Worm (Caenorhabditis elegans) whole organism, L3 larva: ENCODE results near the gene srx-60.

Experiments
- R02D3.7 ChIP-seq: fragments of 150-350 bp; optimal IDR thresholded peaks from 2 replicates; lab custom pipeline; 2014; ENCODE audit warnings: missing biosample characterization, missing genetic modification characterization
- ZK546.5 ChIP-seq: sonication (generic microtip); optimal IDR thresholded peaks from 2 replicates; lab custom pipeline; 2017; ENCODE audit warnings: missing biosample characterization, missing genetic modification characterization
- aly-2 ChIP-seq: fragments of 150-350 bp; optimal IDR thresholded peaks from 2 replicates; lab custom pipeline; 2014; ENCODE audit warnings: missing biosample characterization, missing genetic modification characterization
- ama-1 ChIP-seq: fragments of 150-350 bp; optimal IDR thresholded peaks from 2 replicates; lab custom pipeline; 2018
- ceh-28 ChIP-seq: fragments of 150-350 bp; optimal IDR thresholded peaks from 2 replicates; lab custom pipeline; 2014; ENCODE audit warnings: missing biosample characterization, missing genetic modification reagents, missing genetic modification characterization
- ceh-9 ChIP-seq: sonication (generic microtip); optimal IDR thresholded peaks from 2 replicates; lab custom pipeline; 2018; ENCODE audit warnings: missing biosample characterization, missing genetic modification characterization
- daf-12 ChIP-seq: fragments of 150-350 bp; optimal IDR thresholded peaks from 2 replicates; lab custom pipeline; 2014; ENCODE audit warnings: missing biosample characterization, missing genetic modification reagents, missing genetic modification characterization
- egl-27 ChIP-seq: sonication (generic microtip); optimal IDR thresholded peaks from 4 replicates; lab custom pipeline; 2017; ENCODE audit warnings: missing biosample characterization, missing genetic modification reagents, missing genetic modification characterization
- elt-1 ChIP-seq: fragments of 150-350 bp; optimal IDR thresholded peaks from 2 replicates; lab custom pipeline; 2014; ENCODE audit warnings: missing biosample characterization, missing genetic modification characterization
- elt-2 ChIP-seq: sonication (generic microtip); optimal IDR thresholded peaks from 2 replicates; lab custom pipeline; 2016; ENCODE audit warnings: missing genetic modification reagents, mild to moderate bottlenecking, missing genetic modification characterization, missing compliant biosample characterization
- fkh-10 ChIP-seq: sonication (generic microtip); optimal IDR thresholded peaks from 2 replicates; lab custom pipeline; 2017; ENCODE audit warnings: missing biosample characterization, missing genetic modification reagents, missing genetic modification characterization
- fkh-2 ChIP-seq: fragments of 150-350 bp; optimal IDR thresholded peaks from 2 replicates; lab custom pipeline; 2014; ENCODE audit warnings: missing biosample characterization, missing genetic modification reagents, missing genetic modification characterization
- jun-1 ChIP-seq: fragments of 150-350 bp; optimal IDR thresholded peaks from 2 replicates; lab custom pipeline; 2014; ENCODE audit warnings: missing biosample characterization, missing genetic modification reagents, missing genetic modification characterization
- lin-15B ChIP-seq: fragments of 150-350 bp; optimal IDR thresholded peaks from 2 replicates; lab custom pipeline; 2014; ENCODE audit warnings: missing biosample characterization, missing genetic modification characterization
- lin-39 ChIP-seq: fragments of 150-350 bp; optimal IDR thresholded peaks from 2 replicates; lab custom pipeline; 2018; ENCODE audit warnings: missing biosample characterization, missing genetic modification reagents, missing genetic modification characterization
- lsy-12 ChIP-seq: sonication (generic microtip); optimal IDR thresholded peaks from 2 replicates; lab custom pipeline; 2016; ENCODE audit warnings: mild to moderate bottlenecking, missing genetic modification characterization, missing compliant biosample characterization
- nfya-1 ChIP-seq: sonication (generic microtip); optimal IDR thresholded peaks from 2 replicates; lab custom pipeline; 2017; ENCODE audit warnings: missing genetic modification characterization, mild to moderate bottlenecking, missing compliant biosample characterization, antibody characterized with exemption, moderate library complexity; ENCODE audit not compliant: insufficient read depth
- nhr-11 ChIP-seq: fragments of 150-350 bp; optimal IDR thresholded peaks from 2 replicates; lab custom pipeline; 2014; ENCODE audit warnings: missing biosample characterization, missing genetic modification characterization
- nhr-12 ChIP-seq: fragments of 150-350 bp; optimal IDR thresholded peaks from 2 replicates; lab custom pipeline; 2014; ENCODE audit warnings: missing biosample characterization, missing genetic modification characterization
- nhr-237 ChIP-seq: fragments of 150-350 bp; optimal IDR thresholded peaks from 2 replicates; lab custom pipeline; 2014; ENCODE audit warnings: missing biosample characterization, missing genetic modification characterization
- nhr-25 ChIP-seq: sonication (generic microtip); optimal IDR thresholded peaks from 2 replicates; lab custom pipeline; 2017; ENCODE audit warnings: missing biosample characterization, missing genetic modification characterization
- nhr-43 ChIP-seq: sonication (generic microtip); optimal IDR thresholded peaks from 2 replicates; lab custom pipeline; 2016; ENCODE audit warnings: mild to moderate bottlenecking, missing genetic modification characterization, missing compliant biosample characterization; ENCODE audit not compliant: poor library complexity, severe bottlenecking
- pha-4 ChIP-seq: fragments of 150-350 bp; optimal IDR thresholded peaks from 2 replicates; lab custom pipeline; 2014; ENCODE audit warnings: missing biosample characterization, missing genetic modification reagents, missing genetic modification characterization
- pqm-1 ChIP-seq: fragments of 150-350 bp; optimal IDR thresholded peaks from 2 replicates; lab custom pipeline; 2017; ENCODE audit warnings: missing biosample characterization, missing genetic modification characterization, inconsistent platforms
- tbx-2 ChIP-seq: sonication (generic microtip); optimal IDR thresholded peaks from 2 replicates; lab custom pipeline; 2016; ENCODE audit warnings: mild to moderate bottlenecking, missing genetic modification characterization, missing compliant biosample characterization
- zag-1 ChIP-seq: fragments of 150-350 bp; optimal IDR thresholded peaks from 2 replicates; lab custom pipeline; 2014; ENCODE audit warnings: missing biosample characterization, missing genetic modification characterization
- ztf-4 ChIP-seq: fragments of 150-350 bp; optimal IDR thresholded peaks from 2 replicates; lab custom pipeline; 2014; ENCODE audit warnings: missing biosample characterization, missing genetic modification characterization

srx-60 gene

DNA sequence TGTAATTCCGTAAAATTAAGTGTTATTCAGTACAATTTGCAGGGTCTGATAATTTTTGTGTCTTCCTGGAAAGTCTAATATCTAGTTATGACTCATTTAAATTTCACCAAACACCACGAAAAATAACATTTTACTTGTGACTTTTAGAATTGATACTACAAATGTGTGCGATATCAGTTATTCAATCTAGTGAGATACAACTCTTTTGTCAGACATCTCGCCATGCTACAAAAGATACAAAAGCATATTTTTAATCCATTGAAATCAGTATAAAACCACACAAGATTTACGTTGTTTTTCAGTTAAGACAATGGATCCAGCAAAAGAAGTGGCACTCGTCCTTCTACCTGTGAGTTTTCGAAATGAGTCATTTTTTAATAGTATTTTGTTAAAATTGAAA lies 26.6 kb upstream of the srx-60 start, which contains the start of gene srx-56:
Gene srx-56 (plus strand): TSS at position 301 of the 400 bp plus-strand sequence.
- TF ChIP-seq nhr-25 (tag; lab: Kevin White, UChicago): no peak
- no peak for TF ChIP-seq jun-1
- TF ChIP-seq ama-1 (lab: Kevin White, UChicago): no peak
- TF ChIP-seq ztf-4 (tag; lab: Kevin White, UChicago): no peak
- TF ChIP-seq nhr-12 (tag; lab: Kevin White, UChicago): no peak
- no peak for TF ChIP-seq nhr-43 (tag; lab: Kevin White, UChicago)
- no peak for TF ChIP-seq pqm-1
- TF ChIP-seq ceh-28: no peak
- no peak for TF ChIP-seq lin-39
- no peak for TF ChIP-seq R02D3.7 (tag; lab: Kevin White, UChicago)
- no peak for TF ChIP-seq ceh-9 (tag; lab: Kevin White, UChicago)

DNA sequence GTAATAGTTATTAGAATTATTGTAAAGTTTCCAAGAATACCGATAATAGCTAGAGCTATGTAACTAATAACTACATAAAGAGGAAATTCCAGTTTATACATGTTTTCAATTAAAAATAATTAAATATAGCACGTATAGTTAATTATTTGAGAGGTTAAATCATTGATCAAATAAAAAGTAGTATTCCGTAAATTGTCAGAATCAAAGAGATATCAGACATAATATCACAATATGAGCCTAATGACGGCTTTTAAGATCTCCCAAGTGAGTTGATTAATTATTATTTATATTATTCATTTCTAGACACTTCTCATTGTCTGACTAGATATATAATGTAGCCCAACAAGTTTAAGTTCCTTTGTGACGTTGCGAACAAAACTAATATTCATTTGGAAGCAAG lies 21.3 kb upstream of the srx-60 start, which contains the start of gene srsx-24:
Gene srsx-24 (minus strand): TSS at position 101 of the 400 bp plus-strand sequence.
- TF ChIP-seq pha-4 (no peak), ZK546.5 (tag; lab: Kevin White, UChicago) (no peak), pqm-1 (no peak)

DNA sequence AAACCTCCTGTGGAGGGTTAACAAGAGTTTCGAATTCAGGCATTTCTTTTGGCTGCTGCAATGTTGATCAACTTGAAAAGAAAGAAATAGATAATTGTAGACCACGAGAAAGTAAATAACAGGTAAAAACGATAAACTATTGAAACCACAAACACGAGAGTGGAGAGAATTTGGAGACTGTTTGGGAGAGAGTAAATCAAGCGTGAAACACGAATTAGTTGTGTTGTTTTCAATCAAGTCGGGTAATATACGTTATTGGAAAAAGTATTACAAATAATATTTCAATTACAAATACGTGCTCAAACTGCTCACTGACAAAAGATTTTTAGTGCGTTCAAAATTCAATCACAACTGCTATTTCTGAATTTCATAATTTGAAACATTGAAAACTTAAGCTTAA lies 19.7 kb upstream of the srx-60 start, which contains the start of gene C03G6.17:
Gene C03G6.17 (minus strand): TSS at position 101 of the 400 bp plus-strand sequence.
- no peak for TF ChIP-seq elt-2
- TF ChIP-seq ceh-28: no peak
- no peak for TF ChIP-seq R02D3.7 (tag; lab: Kevin White, UChicago)
- no peak for TF ChIP-seq daf-12 (tag; lab: Kevin White, UChicago)
- no peak for TF ChIP-seq nhr-11 (tag; lab: Kevin White, UChicago)
- TF ChIP-seq jun-1: no peak
- no peak for TF ChIP-seq aly-2 (tag; lab: Kevin White, UChicago)
- TF ChIP-seq lin-15B (tag; lab: Kevin White, UChicago): no peak
- TF ChIP-seq nhr-237 (tag; lab: Kevin White, UChicago): no peak

DNA sequence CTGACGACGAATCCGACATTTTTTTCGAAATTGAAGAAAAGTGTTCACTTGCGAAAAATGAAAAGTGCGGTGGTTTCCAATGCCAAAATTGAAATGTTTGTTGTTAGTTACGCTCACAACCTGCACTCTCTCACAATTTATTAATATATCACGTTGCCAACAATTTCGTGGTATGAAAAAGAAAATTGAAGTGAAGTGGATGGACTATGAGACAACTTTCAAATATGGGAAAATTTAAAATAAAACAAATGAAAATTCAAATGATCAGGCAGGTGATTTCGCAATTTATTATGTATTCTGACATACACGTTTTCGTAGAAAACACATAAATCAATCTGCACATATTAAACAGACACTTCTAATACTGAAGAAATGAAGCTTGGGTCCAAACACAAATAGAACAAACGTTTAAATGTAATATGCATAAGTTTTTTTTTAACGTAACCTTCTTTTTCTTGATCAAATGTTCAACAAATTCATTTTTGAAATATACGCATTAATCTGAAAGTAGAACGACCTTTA lies 14.6 kb upstream of the srx-60 start, which contains the start of gene srp-6:
Gene srp-6 (minus strand): TSS at position 51 of the 522 bp plus-strand sequence.
- TF ChIP-seq pha-4 (peak; percentile 1), fkh-2 (tag; lab: Kevin White, UChicago) (no peak)

- no peak for TF ChIP-seq nfya-1 (tag; lab: Kevin White, UChicago)
- no peak for TF ChIP-seq nhr-237 (tag; lab: Kevin White, UChicago)
- no peak for TF ChIP-seq daf-12 (tag; lab: Kevin White, UChicago)
- no peak for TF ChIP-seq fkh-2 (tag; lab: Kevin White, UChicago)
- no peak for TF ChIP-seq nhr-43 (tag; lab: Kevin White, UChicago)
- no peak for TF ChIP-seq R02D3.7 (tag; lab: Kevin White, UChicago)
- no peak for TF ChIP-seq zag-1
- TF ChIP-seq ceh-9 (tag; lab: Kevin White, UChicago): no peak
- no peak for TF ChIP-seq elt-1 (tag; lab: Kevin White, UChicago)
Measured at ce11 chrV:7387755-7388154, 12.9 kb upstream of the srx-60 start, which contains the start of gene C02H6.3. TSS of gene C02H6.3 (minus strand) at chrV:7387855.

DNA sequence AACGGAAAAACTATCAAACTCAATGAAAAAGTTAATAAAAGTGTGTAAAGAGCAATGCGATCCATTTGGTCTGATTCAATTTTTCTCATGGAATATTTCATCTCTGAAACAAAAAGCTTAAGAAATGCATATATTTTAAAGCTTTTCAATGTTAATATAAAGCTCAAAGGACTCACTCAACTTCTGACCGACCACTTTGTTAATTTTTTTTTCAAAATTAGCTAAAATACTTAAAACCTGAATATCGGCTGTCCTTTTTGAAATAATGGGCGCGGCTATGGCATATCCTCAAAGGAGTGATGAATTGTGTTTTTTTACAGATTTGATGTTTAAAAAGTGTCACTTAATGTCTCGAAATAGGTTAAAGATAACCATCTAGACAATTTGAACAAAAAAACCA lies 10.9 kb upstream of the srx-60 start, which contains the start of gene C02H6.1:
Gene C02H6.1 (minus strand): TSS at position 101 of the 400 bp plus-strand sequence.
- TF ChIP-seq lsy-12 (no peak), R02D3.7 (tag; lab: Kevin White, UChicago) (no peak), fkh-10 (GFP tag; lab: Kevin White, UChicago) (no peak), elt-1 (tag; lab: Kevin White, UChicago) (no peak), tbx-2 (tag; lab: Kevin White, UChicago) (no peak)

DNA sequence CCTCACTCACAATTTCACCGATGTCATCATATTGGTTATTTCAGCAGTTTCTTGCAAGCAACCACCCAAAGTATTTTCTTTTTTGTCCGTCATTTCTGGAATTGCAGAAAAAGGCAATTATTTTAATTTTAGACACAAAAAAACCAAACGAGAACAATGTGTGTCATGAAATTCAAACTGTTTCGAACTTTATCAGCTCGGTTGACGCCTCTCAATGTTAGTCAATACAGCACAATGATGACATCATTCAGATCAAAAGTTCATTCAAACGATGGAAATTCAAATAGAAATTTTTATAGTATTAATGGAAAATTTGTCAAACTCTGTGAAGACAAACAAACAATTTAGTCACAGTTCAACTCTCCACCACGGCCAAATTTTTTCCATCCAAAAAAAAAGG lies 8.8 kb upstream of the srx-60 start, which contains the start of gene fbxa-105:
Gene fbxa-105 (minus strand): TSS at position 97 of the 400 bp plus-strand sequence.
- TF ChIP-seq R02D3.7 (tag; lab: Kevin White, UChicago): no peak
- peak; percentile 9 for TF ChIP-seq pqm-1
- TF ChIP-seq egl-27 (tag; lab: Kevin White, UChicago): no peak
- TF ChIP-seq pha-4: peak; percentile 48
- peak; percentile 60 for TF ChIP-seq elt-2
- TF ChIP-seq, all 47 proteins: peak for 3
